Worm (Caenorhabditis elegans): ENCODE measurements around the gene asp-12.

asp-12 gene

DNA sequence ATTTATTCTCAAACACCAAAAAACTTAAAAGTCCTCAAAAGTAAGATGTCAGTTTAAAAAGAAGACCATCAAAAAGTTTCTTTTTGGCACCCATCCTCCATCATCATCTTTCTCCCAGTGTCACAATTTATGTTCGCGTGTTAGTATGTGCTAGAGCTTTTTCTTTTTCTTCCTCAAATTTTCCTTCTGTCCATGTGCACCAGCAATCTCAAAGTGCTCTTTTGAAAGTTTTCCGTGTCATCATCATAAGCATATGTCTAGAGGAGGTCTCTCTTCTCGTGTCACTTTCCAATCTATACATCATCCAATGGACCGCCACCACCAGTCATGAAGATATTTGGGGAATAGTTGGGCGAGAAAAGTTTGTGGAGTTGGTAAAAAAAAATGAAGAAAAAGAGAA lies 17.9 kb upstream of the asp-12 start:
- TF ChIP-seq nhr-28 (tag; optimal IDR thresholded peaks at IDR 0.05): no peak
- no peak for TF ChIP-seq fkh-10 (GFP tag; optimal IDR thresholded peaks at IDR 0.05)
- TF ChIP-seq nhr-237 (tag; optimal IDR thresholded peaks at IDR 0.05): no peak
- no peak for TF ChIP-seq daf-12 (tag; optimal IDR thresholded peaks at IDR 0.05)
- TF ChIP-seq lin-15B (tag; optimal IDR thresholded peaks at IDR 0.05): no peak
- no peak for TF ChIP-seq tbx-2 (tag; optimal IDR thresholded peaks at IDR 0.05)
- no peak for TF ChIP-seq mdl-1 (tag; optimal IDR thresholded peaks at IDR 0.05)
- TF ChIP-seq zag-1 (tag; optimal IDR thresholded peaks at IDR 0.05): no peak
- TF ChIP-seq nhr-43 (tag; optimal IDR thresholded peaks at IDR 0.05; ENCODE audit: poor library complexity, severe bottlenecking): no peak

ce11 chrV:8252532-8252931 lies 16.5 kb upstream of the asp-12 start:
- TF ChIP-seq egl-5 (tag; optimal IDR thresholded peaks at IDR 0.05) (peak; percentile 47), fos-1 (tag; optimal IDR thresholded peaks at IDR 0.05) (no peak)

DNA sequence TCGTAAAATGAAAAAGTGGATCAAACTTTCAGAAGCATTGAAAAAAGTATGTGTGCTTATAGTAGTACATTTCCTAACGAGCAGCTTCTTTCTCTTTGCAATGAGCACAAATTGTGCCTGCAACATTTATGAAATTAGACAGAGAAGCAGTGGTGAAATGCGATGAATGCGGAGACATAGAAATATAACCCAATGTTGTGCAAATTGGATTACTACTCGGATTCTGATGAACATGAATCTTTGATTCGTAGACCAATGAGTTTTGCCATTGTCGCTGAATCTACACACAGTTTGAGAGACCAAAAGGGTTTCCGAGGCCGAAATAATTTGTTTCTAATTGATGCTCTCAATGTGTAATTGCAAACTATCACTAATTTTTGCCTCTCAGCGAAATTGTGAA lies 15.1 kb upstream of the asp-12 start:
- TF ChIP-seq nhr-43 (tag; optimal IDR thresholded peaks at IDR 0.05; ENCODE audit: poor library complexity, severe bottlenecking): no peak
- TF ChIP-seq eor-1 (tag; optimal IDR thresholded peaks at IDR 0.05): no peak
- no peak for TF ChIP-seq nhr-12 (tag; optimal IDR thresholded peaks at IDR 0.05)
- TF ChIP-seq mml-1 (tag; optimal IDR thresholded peaks at IDR 0.05): no peak
- TF ChIP-seq jun-1 (tag; optimal IDR thresholded peaks at IDR 0.05): no peak
- no peak for TF ChIP-seq ztf-4 (tag; optimal IDR thresholded peaks at IDR 0.05)
- no peak for TF ChIP-seq pqm-1 (tag; optimal IDR thresholded peaks at IDR 0.05)
- no peak for TF ChIP-seq fkh-10 (GFP tag; optimal IDR thresholded peaks at IDR 0.05)
- TF ChIP-seq R02D3.7 (tag; optimal IDR thresholded peaks at IDR 0.05): no peak
- no peak for TF ChIP-seq nhr-77 (tag; optimal IDR thresholded peaks at IDR 0.05)
- TF ChIP-seq nhr-67 (tag; optimal IDR thresholded peaks at IDR 0.05): no peak
- no peak for TF ChIP-seq egl-5 (tag; optimal IDR thresholded peaks at IDR 0.05)
- no peak for TF ChIP-seq snpc-4 (tag; optimal IDR thresholded peaks at IDR 0.05)

ce11 chrV:8254973-8255372 lies 14.0 kb upstream of the asp-12 start:
- TF ChIP-seq pha-4 (tag; optimal IDR thresholded peaks at IDR 0.05) (no peak), fos-1 (tag; optimal IDR thresholded peaks at IDR 0.05) (no peak), unc-62 (GFP tag; optimal IDR thresholded peaks at IDR 0.05) (no peak), pqm-1 (tag; optimal IDR thresholded peaks at IDR 0.05) (no peak)

DNA sequence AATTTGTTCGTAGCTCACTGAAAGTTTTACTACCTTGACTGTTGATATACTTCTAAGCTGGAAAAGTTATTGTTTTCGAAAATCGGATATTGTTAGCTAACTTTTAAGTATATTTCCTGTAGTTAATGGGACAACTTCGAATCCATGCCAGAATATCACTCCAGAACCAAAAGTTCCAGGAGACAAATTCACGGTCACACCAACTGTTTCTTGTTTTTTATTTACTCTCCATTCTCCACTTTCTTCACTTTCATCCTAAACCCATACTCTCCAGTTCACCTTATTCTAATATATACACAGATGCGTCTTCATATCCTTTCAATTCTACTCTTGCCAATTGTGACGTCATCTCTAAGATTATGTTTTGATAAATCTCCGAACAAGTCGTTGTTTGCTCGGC lies 10.0 kb upstream of the asp-12 start, which contains the start of gene C16D9.1:
Gene C16D9.1 (plus strand): TSS at position 301 of the 400 bp plus-strand sequence.
- no peak for TF ChIP-seq eor-1 (tag; optimal IDR thresholded peaks at IDR 0.05)
- TF ChIP-seq zag-1 (tag; optimal IDR thresholded peaks at IDR 0.05): no peak
- TF ChIP-seq pqm-1 (tag; optimal IDR thresholded peaks at IDR 0.05): no peak
- no peak for TF ChIP-seq elt-2 (tag; optimal IDR thresholded peaks at IDR 0.05)
- TF ChIP-seq ceh-28 (tag; optimal IDR thresholded peaks at IDR 0.05): no peak
- TF ChIP-seq snpc-4 (tag; optimal IDR thresholded peaks at IDR 0.05): no peak
- TF ChIP-seq nhr-25 (tag; optimal IDR thresholded peaks at IDR 0.05): no peak
- no peak for TF ChIP-seq fkh-10 (GFP tag; optimal IDR thresholded peaks at IDR 0.05)
- TF ChIP-seq ztf-11 (tag; optimal IDR thresholded peaks at IDR 0.05): no peak
- no peak for TF ChIP-seq R02D3.7 (tag; optimal IDR thresholded peaks at IDR 0.05)
- TF ChIP-seq jun-1 (tag; optimal IDR thresholded peaks at IDR 0.05): no peak
- no peak for TF ChIP-seq elt-1 (tag; optimal IDR thresholded peaks at IDR 0.05)
- no peak for TF ChIP-seq ceh-82 (tag; optimal IDR thresholded peaks at IDR 0.05)
- TF ChIP-seq nhr-28 (tag; optimal IDR thresholded peaks at IDR 0.05): no peak

DNA sequence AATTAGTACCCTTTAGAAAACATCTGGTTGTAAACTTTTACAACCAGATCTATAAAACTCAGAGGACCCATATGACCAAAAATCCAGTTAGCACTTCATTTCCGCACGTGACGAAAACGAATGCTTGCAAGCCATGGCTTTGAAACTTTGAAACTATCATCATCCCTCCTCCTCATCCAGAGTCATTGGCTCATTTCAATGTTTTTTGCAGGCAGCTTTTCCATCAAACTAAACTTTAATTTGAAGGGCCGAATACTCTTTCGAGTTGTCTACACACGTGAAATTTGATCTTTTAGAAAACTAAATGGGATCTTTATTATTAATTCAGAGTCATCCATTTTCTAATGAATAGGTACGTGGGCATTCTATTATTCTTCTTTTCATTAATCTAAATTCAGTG lies 6.8 kb upstream of the asp-12 start:
- no peak for TF ChIP-seq skn-1 (tag; optimal IDR thresholded peaks at IDR 0.05)
- no peak for TF ChIP-seq egl-27 (tag; optimal IDR thresholded peaks at IDR 0.05)

- TF ChIP-seq lin-39 (tag; optimal IDR thresholded peaks at IDR 0.05) (no peak), ztf-11 (tag; optimal IDR thresholded peaks at IDR 0.05) (no peak)
These were observed 5.5 kb upstream of the asp-12 start, which contains the start of gene C16D9.8 for ce11 chrV:8263466-8263865. C16D9.8 (minus strand) TSS chrV:8263566.
